Fruit fly (Drosophila melanogaster) whole organism, embryonic: ENCODE results near the gene CG11726.
A peak's percentile ranks its signal among the peaks of the same experiment; 100 is the strongest.

Experiments
- Awh ChIP-seq: fragments of 200-800 bp; sonication (Bioruptor generic); IDR thresholded peaks from 2 replicates; pipeline ENCODE4, ENCODE4 v1.3.6; 2022; ENCODE audit warnings: missing biosample characterization, missing genetic modification characterization
- Bgb ChIP-seq: fragments of 200-800 bp; sonication (Bioruptor generic); IDR thresholded peaks from 2 replicates; pipeline ENCODE4 v1.3.6; 2022; ENCODE audit warnings: missing biosample characterization, missing genetic modification characterization; ENCODE audit not compliant: partially characterized antibody
- C15 ChIP-seq: fragments of 200-800 bp; sonication (Bioruptor generic); IDR thresholded peaks from 3 replicates; pipeline ENCODE4 v1.3.6; 2022; ENCODE audit warnings: missing biosample characterization, missing genetic modification characterization
- CG10462 ChIP-seq: fragments of 200-800 bp; sonication (Bioruptor generic); optimal IDR thresholded peaks from 2 replicates; lab custom pipeline; 2016; ENCODE audit warnings: missing biosample characterization, missing genetic modification characterization
- CG11456 ChIP-seq: fragments of 200-800 bp; sonication (Bioruptor generic); IDR thresholded peaks from 3 replicates; pipeline ENCODE4 v1.3.6; 2022; ENCODE audit warnings: missing biosample characterization, missing genetic modification characterization
- CG12299 ChIP-seq: fragments of 200-800 bp; sonication (Bioruptor generic); optimal IDR thresholded peaks from 2 replicates; lab custom pipeline; 2018; ENCODE audit warnings: missing biosample characterization, mild to moderate bottlenecking, missing genetic modification characterization
- CG12659 ChIP-seq: fragments of 200-800 bp; sonication (Bioruptor generic); optimal IDR thresholded peaks from 3 replicates; lab custom pipeline; 2017; ENCODE audit warnings: mild to moderate bottlenecking, missing biosample characterization, missing genetic modification reagents, missing genetic modification characterization
- CG13287 ChIP-seq: fragments of 200-800 bp; sonication (Bioruptor generic); IDR thresholded peaks from 2 replicates; pipeline ENCODE4 v1.3.6; 2022; ENCODE audit warnings: missing biosample characterization, missing genetic modification characterization; ENCODE audit not compliant: partially characterized antibody
- CG15479 ChIP-seq: fragments of 200-800 bp; sonication (Bioruptor generic); optimal IDR thresholded peaks from 3 replicates; lab custom pipeline; 2019; ENCODE audit warnings: missing biosample characterization, mild to moderate bottlenecking, missing genetic modification characterization, moderate library complexity
- CG16863 ChIP-seq: fragments of 200-800 bp; sonication (Bioruptor generic); optimal IDR thresholded peaks from 3 replicates; lab custom pipeline; 2016; ENCODE audit warnings: missing biosample characterization, missing genetic modification characterization
- CG17802 ChIP-seq: fragments of 200-800 bp; sonication (Bioruptor generic); optimal IDR thresholded peaks from 2 replicates; lab custom pipeline; 2018; ENCODE audit warnings: missing biosample characterization, mild to moderate bottlenecking, missing genetic modification characterization, moderate library complexity
- CG3163 ChIP-seq: fragments of 200-800 bp; sonication (Bioruptor generic); optimal IDR thresholded peaks from 3 replicates; lab custom pipeline; 2016; ENCODE audit warnings: missing biosample characterization, missing genetic modification characterization
- CG33557 ChIP-seq: fragments of 200-800 bp; sonication (Bioruptor generic); optimal IDR thresholded peaks from 2 replicates; lab custom pipeline; 2019; ENCODE audit warnings: missing biosample characterization, mild to moderate bottlenecking, missing genetic modification characterization, moderate library complexity
- CG3847 ChIP-seq: fragments of 200-800 bp; sonication (Bioruptor generic); IDR thresholded peaks from 2 replicates; pipeline ENCODE4 v1.3.6; 2022; ENCODE audit warnings: missing biosample characterization, missing genetic modification characterization
- CG5953 ChIP-seq: fragments of 200-800 bp; sonication (Bioruptor generic); IDR thresholded peaks from 2 replicates; pipeline ENCODE4 v1.3.6; 2022; ENCODE audit warnings: missing biosample characterization, missing genetic modification characterization
- CG7372 ChIP-seq: fragments of 200-800 bp; sonication (Bioruptor generic); IDR thresholded peaks from 2 replicates; pipeline ENCODE4 v1.3.6; 2022; ENCODE audit warnings: missing biosample characterization, missing genetic modification characterization
- CG8290 ChIP-seq, 3 experiments: fragments of 200-800 bp; sonication (Bioruptor generic); optimal IDR thresholded peaks; 2 replicates each; lab custom pipeline; 2016 to 2019; ENCODE audit warnings: missing biosample characterization in 3 of 3, missing genetic modification characterization in 3 of 3, mild to moderate bottlenecking in 2 of 3, moderate library complexity in 1 of 3
- Dfd ChIP-seq, 2 experiments: fragments of >200 bp; optimal IDR thresholded peaks; 2 replicates each; lab custom pipeline; 2017; ENCODE audit warnings: missing biosample characterization in 2 of 2, missing genetic modification characterization in 2 of 2
- HLH4C ChIP-seq: fragments of 200-800 bp; sonication (Bioruptor generic); IDR thresholded peaks from 3 replicates; pipeline ENCODE4 v1.3.6; 2022; ENCODE audit warnings: missing biosample characterization, missing genetic modification characterization; ENCODE audit not compliant: partially characterized antibody
- Hsf ChIP-seq: fragments of 200-800 bp; sonication (Bioruptor generic); optimal IDR thresholded peaks from 3 replicates; lab custom pipeline; 2016; ENCODE audit warnings: missing biosample characterization, missing genetic modification characterization
- Scr ChIP-seq: fragments of 200-800 bp; sonication (Bioruptor generic); IDR thresholded peaks from 2 replicates; pipeline ENCODE4 v1.3.6; 2022; ENCODE audit warnings: missing biosample characterization, missing genetic modification characterization; ENCODE audit not compliant: partially characterized antibody
- Sox102F ChIP-seq: fragments of 200-800 bp; sonication (Bioruptor generic); optimal IDR thresholded peaks from 2 replicates; lab custom pipeline; 2018; ENCODE audit warnings: missing biosample characterization, mild to moderate bottlenecking, missing genetic modification characterization, moderate library complexity
- Vsx1 ChIP-seq: fragments of 200-800 bp; sonication (Bioruptor generic); optimal IDR thresholded peaks from 2 replicates; lab custom pipeline; 2017; ENCODE audit warnings: missing biosample characterization, mild to moderate bottlenecking, missing genetic modification characterization, missing genetic modification reagents
- Xbp1 ChIP-seq: fragments of 200-800 bp; sonication (Bioruptor generic); optimal IDR thresholded peaks from 3 replicates; lab custom pipeline; 2016; ENCODE audit warnings: missing biosample characterization, mild to moderate bottlenecking, missing genetic modification characterization
- Xrp1 ChIP-seq: fragments of 200-800 bp; sonication (Bioruptor generic); IDR thresholded peaks from 2 replicates; pipeline ENCODE4 v1.3.6; 2022; ENCODE audit warnings: missing biosample characterization, missing genetic modification characterization
- ap ChIP-seq: fragments of 200-800 bp; sonication (Bioruptor generic); IDR thresholded peaks from 2 replicates; pipeline ENCODE4 v1.3.6; 2022; ENCODE audit warnings: missing biosample characterization, missing genetic modification characterization
- bigmax ChIP-seq: fragments of 200-800 bp; sonication (Bioruptor generic); optimal IDR thresholded peaks from 2 replicates; lab custom pipeline; 2018; ENCODE audit warnings: missing biosample characterization, mild to moderate bottlenecking, missing genetic modification characterization
- cato ChIP-seq: fragments of 200-800 bp; sonication (Bioruptor generic); optimal IDR thresholded peaks from 2 replicates; lab custom pipeline; 2016; ENCODE audit warnings: missing biosample characterization, missing genetic modification characterization, borderline replicate concordance
- chif ChIP-seq, 2 experiments: fragments of 200-800 bp; sonication (Bioruptor generic); optimal IDR thresholded peaks; 3 replicates each; lab custom pipeline; 2016; ENCODE audit warnings: missing biosample characterization in 2 of 2, missing genetic modification characterization in 2 of 2
- dysf ChIP-seq: fragments of 200-800 bp; sonication (Bioruptor generic); IDR thresholded peaks from 3 replicates; pipeline ENCODE4 v1.3.6; 2022; ENCODE audit warnings: missing biosample characterization, missing genetic modification characterization
- eve ChIP-seq, 2 experiments: fragments of >200 bp; optimal IDR thresholded peaks; 2 replicates each; lab custom pipeline; 2017; ENCODE audit warnings: missing biosample characterization in 2 of 2, missing genetic modification characterization in 2 of 2
- fd96Cb ChIP-seq: fragments of 200-800 bp; sonication (Bioruptor generic); optimal IDR thresholded peaks from 2 replicates; lab custom pipeline; 2018; ENCODE audit warnings: missing biosample characterization, mild to moderate bottlenecking, missing genetic modification characterization, moderate library complexity
- gcm2 ChIP-seq: fragments of 200-800 bp; sonication (Bioruptor generic); optimal IDR thresholded peaks from 2 replicates; lab custom pipeline; 2016; ENCODE audit warnings: missing biosample characterization, missing genetic modification characterization
- gsb-n ChIP-seq: fragments of 200-800 bp; sonication (Bioruptor generic); optimal IDR thresholded peaks from 3 replicates; lab custom pipeline; 2018; ENCODE audit warnings: missing biosample characterization, mild to moderate bottlenecking, missing genetic modification characterization
- jigr1 ChIP-seq: fragments of 200-800 bp; sonication (Bioruptor generic); IDR thresholded peaks from 3 replicates; pipeline ENCODE4 v1.3.6; 2022; ENCODE audit warnings: missing biosample characterization, missing genetic modification characterization
- ken ChIP-seq: fragments of 200-800 bp; sonication (Bioruptor generic); IDR thresholded peaks from 3 replicates; pipeline ENCODE4 v1.3.6; 2022; ENCODE audit warnings: missing biosample characterization, missing genetic modification characterization
- lbe ChIP-seq: fragments of 200-800 bp; sonication (Bioruptor generic); optimal IDR thresholded peaks from 2 replicates; lab custom pipeline; 2016; ENCODE audit warnings: missing biosample characterization, mild to moderate bottlenecking, missing genetic modification characterization
- luna ChIP-seq: fragments of 200-800 bp; sonication (Bioruptor generic); optimal IDR thresholded peaks from 2 replicates; lab custom pipeline; 2016; ENCODE audit warnings: missing biosample characterization, missing genetic modification characterization
- nerfin-1 ChIP-seq: fragments of 200-800 bp; sonication (Bioruptor generic); optimal IDR thresholded peaks from 3 replicates; lab custom pipeline; 2019; ENCODE audit warnings: missing biosample characterization, mild to moderate bottlenecking, missing genetic modification characterization, moderate library complexity
- pita ChIP-seq: fragments of 200-800 bp; sonication (Bioruptor generic); optimal IDR thresholded peaks from 2 replicates; lab custom pipeline; 2017; ENCODE audit warnings: missing biosample characterization, mild to moderate bottlenecking, missing genetic modification characterization
- pnt ChIP-seq: fragments of 200-800 bp; sonication (Bioruptor generic); optimal IDR thresholded peaks from 3 replicates; lab custom pipeline; 2016; ENCODE audit warnings: missing biosample characterization, missing genetic modification characterization
- pzg ChIP-seq: fragments of 200-800 bp; sonication (Bioruptor generic); optimal IDR thresholded peaks from 3 replicates; lab custom pipeline; 2018; ENCODE audit warnings: missing biosample characterization, mild to moderate bottlenecking, missing genetic modification characterization, moderate library complexity
- ro ChIP-seq: fragments of 200-800 bp; sonication (Bioruptor generic); IDR thresholded peaks from 2 replicates; pipeline ENCODE4 v1.3.6; 2022; ENCODE audit warnings: missing biosample characterization, missing genetic modification characterization
- tap ChIP-seq: fragments of 200-800 bp; optimal IDR thresholded peaks from 3 replicates; lab custom pipeline; 2019; ENCODE audit warnings: missing biosample characterization, mild to moderate bottlenecking, missing genetic modification characterization, moderate library complexity
- tio ChIP-seq: fragments of 200-800 bp; sonication (Bioruptor generic); optimal IDR thresholded peaks from 2 replicates; lab custom pipeline; 2017; ENCODE audit warnings: missing biosample characterization, missing genetic modification characterization, inconsistent platforms
- tup ChIP-seq: fragments of 200-800 bp; sonication (Bioruptor generic); optimal IDR thresholded peaks from 2 replicates; lab custom pipeline; 2016; ENCODE audit warnings: missing biosample characterization, mild to moderate bottlenecking, missing genetic modification characterization, moderate library complexity
- zfh1 ChIP-seq: fragments of 200-800 bp; sonication (Bioruptor generic); IDR thresholded peaks from 3 replicates; pipeline ENCODE4 v1.3.6; 2022; ENCODE audit warnings: missing biosample characterization, missing genetic modification characterization
- zfh2 ChIP-seq: fragments of 200-800 bp; sonication (Bioruptor generic); optimal IDR thresholded peaks from 2 replicates; lab custom pipeline; 2016; ENCODE audit warnings: missing biosample characterization, missing genetic modification characterization

Gene CG11726

DNA sequence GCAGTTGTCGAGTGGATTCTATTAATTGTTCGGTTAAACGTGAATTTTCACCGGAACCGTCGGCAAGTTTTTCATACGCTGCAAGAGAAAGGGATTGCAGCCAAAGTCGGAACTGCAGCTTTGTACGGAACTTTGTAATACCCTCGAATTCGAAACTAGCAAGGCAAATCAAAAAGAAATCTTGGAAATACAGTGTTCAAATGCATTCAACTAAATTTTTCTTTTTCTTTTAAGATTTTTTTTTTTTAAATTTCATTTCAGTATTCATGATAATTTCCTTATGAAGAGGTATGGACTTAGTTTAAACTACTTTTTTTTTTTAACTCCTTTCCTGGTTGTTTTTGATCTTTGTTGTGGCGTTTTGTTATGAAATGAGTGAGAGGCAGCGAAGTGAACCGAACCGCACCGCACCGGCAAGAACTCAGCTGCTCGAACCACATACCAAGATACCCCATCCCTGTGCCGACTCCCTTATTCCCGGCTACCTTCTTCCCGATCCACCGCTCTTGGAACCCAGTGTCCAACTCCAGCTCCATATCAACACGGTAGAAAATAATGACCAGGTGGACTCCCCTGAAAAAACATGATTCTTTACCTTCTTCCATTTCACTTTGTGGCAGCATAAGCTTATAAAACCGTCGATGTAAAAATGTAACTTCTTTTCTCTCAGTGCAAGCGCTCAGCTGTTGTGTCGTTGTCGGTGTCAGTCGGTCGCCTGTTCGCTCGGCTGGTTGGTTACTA, 14.6 kb upstream of the CG11726 start (continued):
- TF ChIP-seq ap (GFP tag; lab: Robert Waterston, UW), result 0 out of 2 replicates have a peak, but pooled peaks have one; percentile 28
- peak; percentile 6 for TF ChIP-seq Vsx1 (GFP tag; lab: Kevin White, UChicago)
- peak in 1 of 2 experiments; percentile 65 for TF ChIP-seq eve (GFP tag; optimal IDR thresholded peaks at IDR 0.05; lab: Kevin White, UChicago)
- no peak for TF ChIP-seq HLH4C (GFP tag; lab: Robert Waterston, UW)
- peak; percentile 62; the same call in 2 of the 3 replicates for TF ChIP-seq CG11456 (GFP tag; lab: Robert Waterston, UW)
- TF ChIP-seq pita (GFP tag; lab: Kevin White, UChicago), result no peak
- no peak for TF ChIP-seq Hsf (GFP tag; lab: Kevin White, UChicago)
- TF ChIP-seq ro (GFP tag; lab: Robert Waterston, UW), result peak; percentile 20; the same call in 1 of the 2 replicates
- TF ChIP-seq jigr1 (GFP tag; lab: Robert Waterston, UW), result no peak
- no peak for TF ChIP-seq Awh (GFP tag; lab: Robert Waterston, UW)
- TF ChIP-seq CG15479 (GFP tag; lab: Kevin White, UChicago), result no peak
- peak; percentile 47 for TF ChIP-seq fd96Cb (tag; lab: Kevin White, UChicago)
- TF ChIP-seq bigmax (GFP tag; lab: Kevin White, UChicago), result no peak
- peak; percentile 35 for TF ChIP-seq tap (tag; lab: Kevin White, UChicago)
- no peak for TF ChIP-seq CG12299
- TF ChIP-seq dysf (GFP tag; lab: Robert Waterston, UW), result peak; percentile 58; the same call in 2 of the 3 replicates
- TF ChIP-seq Dfd (GFP tag; optimal IDR thresholded peaks at IDR 0.05; lab: Kevin White, UChicago), result no peak
- no peak for TF ChIP-seq Sox102F (GFP tag; lab: Kevin White, UChicago)
- peak; percentile 2 for TF ChIP-seq cato
- TF ChIP-seq ken (GFP tag; lab: Robert Waterston, UW), result no peak
- TF ChIP-seq lbe, result peak; percentile 64
- no peak for TF ChIP-seq zfh2 (GFP tag; lab: Kevin White, UChicago)
- TF ChIP-seq chif (GFP tag; optimal IDR thresholded peaks at IDR 0.05; lab: Kevin White, UChicago), result peak; percentile 24 to 45
- TF ChIP-seq luna (GFP tag; lab: Kevin White, UChicago), result no peak
- no peak for TF ChIP-seq pzg
- TF ChIP-seq Bgb (GFP tag; lab: Robert Waterston, UW), result no peak
- no peak for TF ChIP-seq CG5953 (GFP tag; lab: Robert Waterston, UW)
- peak; percentile 60 for TF ChIP-seq Xrp1 (GFP tag; lab: Robert Waterston, UW)
- TF ChIP-seq tup (GFP tag; lab: Kevin White, UChicago), result peak; percentile 2
- peak; percentile 63 for TF ChIP-seq gsb-n (tag; lab: Kevin White, UChicago)
- peak; percentile 31 for TF ChIP-seq nerfin-1 (tag; lab: Kevin White, UChicago)
- peak; percentile 58 for TF ChIP-seq pnt
- TF ChIP-seq CG33557 (GFP tag; lab: Kevin White, UChicago), result peak; percentile 56
- TF ChIP-seq C15 (GFP tag; lab: Robert Waterston, UW), result 0 out of 3 replicates have a peak, but pooled peaks have one; percentile 18
- no peak for TF ChIP-seq CG12659 (GFP tag; lab: Kevin White, UChicago)
- no peak for TF ChIP-seq CG3163
- TF ChIP-seq CG10462 (GFP tag; lab: Kevin White, UChicago), result no peak
- no peak for TF ChIP-seq CG13287
- TF ChIP-seq CG7372 (GFP tag; lab: Robert Waterston, UW), result no peak
- 0 out of 2 replicates have a peak, but pooled peaks have one; percentile 26 for TF ChIP-seq CG3847 (GFP tag; lab: Robert Waterston, UW)
- TF ChIP-seq gcm2 (GFP tag; lab: Kevin White, UChicago), result peak; percentile 36
- no peak for TF ChIP-seq Scr (GFP tag; lab: Robert Waterston, UW)
- peak; percentile 22 for TF ChIP-seq tio
- TF ChIP-seq CG16863 (GFP tag; lab: Kevin White, UChicago), result peak; percentile 17
- TF ChIP-seq CG8290 (GFP tag; optimal IDR thresholded peaks at IDR 0.05; lab: Kevin White, UChicago), result peak; percentile 1
- peak in 1 of 2 experiments; percentile 53 for TF ChIP-seq CG8290 (tag; optimal IDR thresholded peaks at IDR 0.05; lab: Kevin White, UChicago)
- peak; percentile 11 for TF ChIP-seq CG17802
- peak; percentile 80 for TF ChIP-seq zfh1 (GFP tag; lab: Robert Waterston, UW)
- peak; percentile 15 for TF ChIP-seq Xbp1 (GFP tag; lab: Kevin White, UChicago)
